Fruit fly (Drosophila melanogaster) whole organism, embryonic: ENCODE measurements around the gene CG11768.

Experiments used
- Abd-B ChIP-seq: fragments of 200-800 bp; sonication (Bioruptor generic); optimal IDR thresholded peaks from 2 replicates; lab custom pipeline; 2018; ENCODE audit warnings: missing biosample characterization, mild to moderate bottlenecking, missing genetic modification characterization, moderate library complexity
- BEAF-32 ChIP-seq: fragments of 200-800 bp; sonication (Bioruptor generic); optimal IDR thresholded peaks from 3 replicates; lab custom pipeline; 2017; ENCODE audit warnings: missing biosample characterization, missing genetic modification characterization, mild to moderate bottlenecking, moderate library complexity, missing genetic modification reagents
- CG10267 ChIP-seq: fragments of 200-800 bp; sonication (Bioruptor generic); optimal IDR thresholded peaks from 2 replicates; lab custom pipeline; 2018; ENCODE audit warnings: missing biosample characterization, mild to moderate bottlenecking, missing genetic modification characterization, moderate library complexity
- CG11695 ChIP-seq: fragments of 200-800 bp; sonication (Bioruptor generic); IDR thresholded peaks from 3 replicates; pipeline ENCODE4 v1.3.6; 2022; ENCODE audit warnings: missing biosample characterization, missing genetic modification characterization
- CG1233 ChIP-seq: fragments of 200-800 bp; sonication (Bioruptor generic); optimal IDR thresholded peaks from 4 replicates; lab custom pipeline; 2018; ENCODE audit warnings: missing biosample characterization, mild to moderate bottlenecking, missing genetic modification characterization
- CG17361 ChIP-seq: fragments of 200-800 bp; sonication (Bioruptor generic); IDR thresholded peaks from 3 replicates; pipeline ENCODE4 v1.3.6; 2022; ENCODE audit warnings: missing biosample characterization, missing genetic modification characterization
- CG18764 ChIP-seq: fragments of 200-800 bp; sonication (Bioruptor generic); optimal IDR thresholded peaks from 3 replicates; lab custom pipeline; 2016; ENCODE audit warnings: missing biosample characterization, missing genetic modification characterization
- CG2889 ChIP-seq: fragments of 200-800 bp; sonication (Bioruptor generic); IDR thresholded peaks from 3 replicates; pipeline ENCODE4 v1.3.6; 2022; ENCODE audit warnings: missing biosample characterization, missing genetic modification characterization
- CG30431 ChIP-seq: fragments of 200-800 bp; sonication (Bioruptor generic); optimal IDR thresholded peaks from 2 replicates; lab custom pipeline; 2017; ENCODE audit warnings: missing biosample characterization, missing genetic modification characterization
- CG31224 ChIP-seq: fragments of 200-800 bp; sonication (Bioruptor generic); IDR thresholded peaks from 2 replicates; pipeline ENCODE4 v1.3.6; 2022; ENCODE audit warnings: missing biosample characterization, missing genetic modification characterization
- CG31388 ChIP-seq: fragments of 200-800 bp; sonication (Bioruptor generic); optimal IDR thresholded peaks from 2 replicates; lab custom pipeline; 2016; ENCODE audit warnings: missing biosample characterization, missing genetic modification characterization
- CG32772 ChIP-seq: fragments of 200-800 bp; sonication (Bioruptor generic); IDR thresholded peaks from 2 replicates; pipeline ENCODE4 v1.3.6; 2022; ENCODE audit warnings: missing biosample characterization, missing genetic modification characterization
- CG34224 ChIP-seq: fragments of 200-800 bp; sonication (Bioruptor generic); IDR thresholded peaks from 3 replicates; pipeline ENCODE4 v1.3.6; 2022; ENCODE audit warnings: missing biosample characterization, missing genetic modification characterization; ENCODE audit not compliant: partially characterized antibody
- CG6272 ChIP-seq: fragments of 200-800 bp; sonication (Bioruptor generic); IDR thresholded peaks from 2 replicates; pipeline ENCODE4 v1.3.6; 2022; ENCODE audit warnings: missing biosample characterization, missing genetic modification characterization
- CG6791 ChIP-seq: fragments of 200-800 bp; sonication (Bioruptor generic); IDR thresholded peaks from 3 replicates; pipeline ENCODE4 v1.3.6; 2022; ENCODE audit warnings: missing biosample characterization, missing genetic modification characterization; ENCODE audit not compliant: partially characterized antibody
- CG6813 ChIP-seq: fragments of 200-800 bp; sonication (Bioruptor generic); optimal IDR thresholded peaks from 2 replicates; lab custom pipeline; 2017; ENCODE audit warnings: missing biosample characterization, missing genetic modification characterization, mild to moderate bottlenecking, moderate library complexity, missing genetic modification reagents
- CG7271 ChIP-seq: fragments of 200-800 bp; sonication (Bioruptor generic); optimal IDR thresholded peaks from 2 replicates; lab custom pipeline; 2018; ENCODE audit warnings: missing biosample characterization, mild to moderate bottlenecking, missing genetic modification characterization, moderate library complexity
- CG7963 ChIP-seq: fragments of 200-800 bp; sonication (Bioruptor generic); IDR thresholded peaks from 3 replicates; pipeline ENCODE4 v1.3.6; 2022; ENCODE audit warnings: missing biosample characterization, missing genetic modification characterization; ENCODE audit not compliant: partially characterized antibody
- CG8089 ChIP-seq: fragments of 200-800 bp; sonication (Bioruptor generic); optimal IDR thresholded peaks from 3 replicates; lab custom pipeline; 2016; ENCODE audit warnings: missing biosample characterization, missing genetic modification characterization
- CG8924 ChIP-seq: fragments of 200-800 bp; optimal IDR thresholded peaks from 3 replicates; lab custom pipeline; 2019; ENCODE audit warnings: missing biosample characterization, mild to moderate bottlenecking, missing genetic modification characterization, moderate library complexity
- CG9609 ChIP-seq: fragments of 200-800 bp; sonication (Bioruptor generic); optimal IDR thresholded peaks from 3 replicates; lab custom pipeline; 2016; ENCODE audit warnings: missing biosample characterization, missing genetic modification characterization
- CG9727 ChIP-seq: fragments of 200-800 bp; sonication (Bioruptor generic); optimal IDR thresholded peaks from 3 replicates; lab custom pipeline; 2017; ENCODE audit warnings: missing biosample characterization, mild to moderate bottlenecking, missing genetic modification characterization
- Camta ChIP-seq: fragments of 200-800 bp; sonication (Bioruptor generic); optimal IDR thresholded peaks from 2 replicates; lab custom pipeline; 2016; ENCODE audit warnings: missing biosample characterization, missing genetic modification characterization
- CkIIα-i1 ChIP-seq: fragments of 200-800 bp; sonication (Bioruptor generic); IDR thresholded peaks from 2 replicates; pipeline ENCODE4 v1.3.6; 2022; ENCODE audit warnings: missing biosample characterization, missing genetic modification characterization
- Fer1 ChIP-seq: fragments of 200-800 bp; sonication (Bioruptor generic); optimal IDR thresholded peaks from 2 replicates; lab custom pipeline; 2017; ENCODE audit warnings: missing biosample characterization, mild to moderate bottlenecking, missing genetic modification characterization
- Fer2 ChIP-seq: fragments of 200-800 bp; sonication (Bioruptor generic); optimal IDR thresholded peaks from 2 replicates; lab custom pipeline; 2018; ENCODE audit warnings: missing biosample characterization, mild to moderate bottlenecking, missing genetic modification characterization, moderate library complexity
- Gug ChIP-seq: fragments of 200-800 bp; sonication (Bioruptor generic); IDR thresholded peaks from 4 replicates; pipeline ENCODE4 v1.3.6; 2022; ENCODE audit warnings: missing biosample characterization, missing genetic modification characterization
- HmgZ ChIP-seq: fragments of 200-800 bp; sonication (Bioruptor generic); optimal IDR thresholded peaks from 2 replicates; lab custom pipeline; 2018; ENCODE audit warnings: missing biosample characterization, mild to moderate bottlenecking, missing genetic modification characterization
- Lhr ChIP-seq: fragments of 200-800 bp; sonication (Bioruptor generic); optimal IDR thresholded peaks from 3 replicates; lab custom pipeline; 2017; ENCODE audit warnings: mild to moderate bottlenecking, missing biosample characterization, missing genetic modification reagents, missing genetic modification characterization
- Med ChIP-seq: fragments of 200-800 bp; sonication (Bioruptor generic); peaks from one replicate; lab custom pipeline; 2016; ENCODE audit warnings: missing biosample characterization, missing genetic modification characterization, mild to moderate bottlenecking, inconsistent platforms, moderate library complexity
- Myb ChIP-seq: fragments of 200-800 bp; sonication (Bioruptor generic); optimal IDR thresholded peaks from 2 replicates; lab custom pipeline; 2016; ENCODE audit warnings: missing biosample characterization, missing genetic modification characterization
- Optix ChIP-seq: fragments of 200-800 bp; sonication (Bioruptor generic); IDR thresholded peaks from 3 replicates; pipeline ENCODE4 v1.3.6; 2022; ENCODE audit warnings: missing biosample characterization, missing genetic modification characterization
- Sin3A ChIP-seq: fragments of >200 bp; optimal IDR thresholded peaks from 2 replicates; lab custom pipeline; 2018
- Six4 ChIP-seq: fragments of 200-800 bp; sonication (Bioruptor generic); optimal IDR thresholded peaks from 2 replicates; lab custom pipeline; 2016; ENCODE audit warnings: missing biosample characterization, missing genetic modification characterization
- Stat92E ChIP-seq, 3 experiments: fragments of >200 bp in 2 of 3; fragments of 200-800 bp in 1 of 3; sonication (Bioruptor generic) in 1 of 3; optimal IDR thresholded peaks; 2 replicates each; lab custom pipeline; 2017 to 2019; ENCODE audit warnings: missing biosample characterization in 3 of 3, missing genetic modification characterization in 3 of 3, mild to moderate bottlenecking in 1 of 3, moderate library complexity in 1 of 3
- amos ChIP-seq: fragments of 200-800 bp; sonication (Bioruptor generic); IDR thresholded peaks from 2 replicates; pipeline ENCODE4 v1.3.6; 2022; ENCODE audit warnings: missing biosample characterization, missing genetic modification characterization; ENCODE audit not compliant: partially characterized antibody
- bbx ChIP-seq: fragments of 200-800 bp; sonication (Bioruptor generic); IDR thresholded peaks from 2 replicates; pipeline ENCODE4 v1.3.6; 2022; ENCODE audit warnings: missing biosample characterization, missing genetic modification characterization; ENCODE audit not compliant: partially characterized antibody
- dan ChIP-seq: fragments of 200-800 bp; sonication (Bioruptor generic); IDR thresholded peaks from 2 replicates; pipeline ENCODE4 v1.3.6; 2022; ENCODE audit warnings: missing biosample characterization, missing genetic modification characterization
- disco-r ChIP-seq: fragments of 200-800 bp; sonication (Bioruptor generic); optimal IDR thresholded peaks from 2 replicates; lab custom pipeline; 2016; ENCODE audit warnings: missing biosample characterization, missing genetic modification characterization
- dmrt11E ChIP-seq: fragments of 200-800 bp; sonication (Bioruptor generic); optimal IDR thresholded peaks from 3 replicates; lab custom pipeline; 2018; ENCODE audit warnings: missing biosample characterization, mild to moderate bottlenecking, missing genetic modification characterization, moderate library complexity
- gce ChIP-seq: fragments of 200-800 bp; sonication (Bioruptor generic); IDR thresholded peaks from 3 replicates; pipeline ENCODE4 v1.3.6; 2022; ENCODE audit warnings: missing biosample characterization, missing genetic modification characterization
- gem ChIP-seq: fragments of 200-800 bp; sonication (Bioruptor generic); optimal IDR thresholded peaks from 2 replicates; lab custom pipeline; 2019; ENCODE audit warnings: missing biosample characterization, mild to moderate bottlenecking, missing genetic modification characterization, moderate library complexity
- insv ChIP-seq, 2 experiments: fragments of 200-800 bp; sonication (Bioruptor generic); optimal IDR thresholded peaks; 3 replicates each; lab custom pipeline; 2016 to 2018; ENCODE audit warnings: missing biosample characterization in 2 of 2, missing genetic modification characterization in 2 of 2
- lmd ChIP-seq: fragments of 200-800 bp; sonication (Bioruptor generic); IDR thresholded peaks from 2 replicates; pipeline ENCODE4 v1.3.6; 2022; ENCODE audit warnings: missing biosample characterization, missing genetic modification characterization
- mam ChIP-seq: fragments of 200-800 bp; sonication (Bioruptor generic); optimal IDR thresholded peaks from 3 replicates; lab custom pipeline; 2016; ENCODE audit warnings: missing biosample characterization, missing genetic modification characterization
- ssp ChIP-seq: fragments of 200-800 bp; sonication (Bioruptor generic); IDR thresholded peaks from 2 replicates; pipeline ENCODE4 v1.3.6; 2022; ENCODE audit warnings: missing biosample characterization, missing genetic modification characterization
- trem ChIP-seq: fragments of 200-800 bp; optimal IDR thresholded peaks from 3 replicates; lab custom pipeline; 2019; ENCODE audit warnings: missing biosample characterization, mild to moderate bottlenecking, missing genetic modification characterization, moderate library complexity
- twi ChIP-seq: fragments of 200-800 bp; optimal IDR thresholded peaks from 2 replicates; lab custom pipeline; 2019; ENCODE audit warnings: missing biosample characterization, mild to moderate bottlenecking, missing genetic modification characterization, moderate library complexity
- vnd ChIP-seq: fragments of 200-800 bp; sonication (Bioruptor generic); IDR thresholded peaks from 3 replicates; pipeline ENCODE4 v1.3.6; 2022; ENCODE audit warnings: missing biosample characterization, missing genetic modification characterization; ENCODE audit not compliant: partially characterized antibody

CG11768 gene

dm6 chr3R:8715851-8716550 lies 52.0 kb downstream of the CG11768 start, which contains the start of gene TMEM216 (continued):
- TF ChIP-seq CG1233, result no peak
- TF ChIP-seq ssp (GFP tag; lab: Robert Waterston, UW), result no peak
- TF ChIP-seq CG11695 (GFP tag; lab: Robert Waterston, UW), result no peak
- TF ChIP-seq Stat92E (GFP tag; optimal IDR thresholded peaks at IDR 0.05; lab: Kevin White, UChicago), result peak in 1 of 3 experiments; percentile 33
- TF ChIP-seq CG8089, result no peak
- TF ChIP-seq Lhr (GFP tag; lab: Kevin White, UChicago), result peak; percentile 76
- no peak for TF ChIP-seq CkIIα-i1 (GFP tag; lab: Robert Waterston, UW)
- TF ChIP-seq CG34224 (GFP tag; lab: Robert Waterston, UW), result peak; percentile 60; the same call in 1 of the 3 replicates
- no peak for TF ChIP-seq Fer2 (tag; lab: Kevin White, UChicago)
- no peak for TF ChIP-seq CG2889
- TF ChIP-seq CG6813, result no peak
- TF ChIP-seq gce, result no peak
- TF ChIP-seq vnd (GFP tag; lab: Robert Waterston, UW), result 0 out of 3 replicates have a peak, but pooled peaks have one; percentile 34
- TF ChIP-seq Camta (GFP tag; lab: Kevin White, UChicago), result no peak
- peak; percentile 79 for TF ChIP-seq Sin3A (lab: Kevin White, UChicago)
- TF ChIP-seq Abd-B (GFP tag; lab: Kevin White, UChicago), result no peak
- no peak for TF ChIP-seq dan (GFP tag; lab: Robert Waterston, UW)
- TF ChIP-seq dmrt11E (tag; lab: Kevin White, UChicago), result peak; percentile 15
- TF ChIP-seq amos, result peak; percentile 41; the same call in 1 of the 2 replicates
- TF ChIP-seq Myb (GFP tag; lab: Kevin White, UChicago), result peak; percentile 56
- no peak for TF ChIP-seq twi
- peak; percentile 56 for TF ChIP-seq CG8924 (tag; lab: Kevin White, UChicago)
- TF ChIP-seq CG9727 (GFP tag; lab: Kevin White, UChicago), result no peak
- no peak for TF ChIP-seq lmd (GFP tag; lab: Robert Waterston, UW)
- no peak for TF ChIP-seq CG6791 (GFP tag; lab: Robert Waterston, UW)
- no peak for TF ChIP-seq CG32772
- TF ChIP-seq CG6272 (GFP tag; lab: Robert Waterston, UW), result no peak
- TF ChIP-seq disco-r (GFP tag; lab: Kevin White, UChicago), result no peak
- peak; percentile 65 for TF ChIP-seq trem (tag; lab: Kevin White, UChicago)
- peak; percentile 66 for TF ChIP-seq bbx
- TF ChIP-seq CG9609 (GFP tag; lab: Kevin White, UChicago), result no peak
- peak in 1 of 2 experiments; percentile 73 for TF ChIP-seq insv (GFP tag; optimal IDR thresholded peaks at IDR 0.05; lab: Kevin White, UChicago)
- TF ChIP-seq CG10267, result peak; percentile 52
- TF ChIP-seq BEAF-32 (GFP tag; lab: Kevin White, UChicago), result peak; percentile 60
- TF ChIP-seq CG7271 (tag; lab: Kevin White, UChicago), result peak; percentile 10
- TF ChIP-seq CG31388, result no peak
- no peak for TF ChIP-seq mam (GFP tag; lab: Kevin White, UChicago)
- TF ChIP-seq Gug (GFP tag; lab: Robert Waterston, UW), result no peak
- peak; percentile 48 for TF ChIP-seq HmgZ (tag; lab: Kevin White, UChicago)
- no peak for TF ChIP-seq gem
- no peak for TF ChIP-seq Fer1 (GFP tag; lab: Kevin White, UChicago)
- no peak for TF ChIP-seq CG17361
- no peak for TF ChIP-seq Optix (GFP tag; lab: Robert Waterston, UW)
- no peak for TF ChIP-seq CG31224 (GFP tag; lab: Robert Waterston, UW)
- TF ChIP-seq CG18764 (GFP tag; lab: Kevin White, UChicago), result no peak
- 0 out of 3 replicates have a peak, but pooled peaks have one; percentile 40 for TF ChIP-seq CG7963 (GFP tag; lab: Robert Waterston, UW)
- no peak for TF ChIP-seq Six4 (GFP tag; lab: Kevin White, UChicago)
- TF ChIP-seq CG30431 (GFP tag; lab: Kevin White, UChicago), result no peak
- TF ChIP-seq Med, result peak; percentile 76
